Fruit fly (Drosophila melanogaster): ENCODE data around the gene CG14641.

CG14641 gene

dm6 chr3R:4232139-4233017 is at the start of gene CG14641:
TSS of gene CG14641 (minus strand) at chr3R:4232342.
- TF ChIP-seq psq (optimal IDR thresholded peaks at IDR 0.05) (no peak), h (optimal IDR thresholded peaks at IDR 0.05) (no peak), insv (optimal IDR thresholded peaks at IDR 0.05) (no peak), ttk (optimal IDR thresholded peaks at IDR 0.05) (no peak), Myc (optimal IDR thresholded peaks at IDR 0.05) (no peak), Sin3A (optimal IDR thresholded peaks at IDR 0.05) (no peak)

dm6 chr3R:4281119-4281861 is 49.1 kb upstream of the CG14641 start:
- TF ChIP-seq h (optimal IDR thresholded peaks at IDR 0.05) = no peak
- no peak for TF ChIP-seq Myc (optimal IDR thresholded peaks at IDR 0.05)
- TF ChIP-seq psq (optimal IDR thresholded peaks at IDR 0.05) = no peak
- no peak for TF ChIP-seq Sin3A (optimal IDR thresholded peaks at IDR 0.05)
- TF ChIP-seq insv (optimal IDR thresholded peaks at IDR 0.05) = no peak
- no peak for TF ChIP-seq ttk (optimal IDR thresholded peaks at IDR 0.05)

dm6 chr3R:4280062-4280461 is 47.9 kb upstream of the CG14641 start, which contains the start of gene cpx:
TSS of gene cpx (plus strand) at chr3R:4280221.
- TF ChIP-seq psq (optimal IDR thresholded peaks at IDR 0.05) (no peak), ttk (optimal IDR thresholded peaks at IDR 0.05) (no peak)

dm6 chr3R:4277828-4278227 is 45.7 kb upstream of the CG14641 start, which contains the start of gene flip:
TSS of gene flip (minus strand) at chr3R:4277928.
- TF ChIP-seq insv (optimal IDR thresholded peaks at IDR 0.05) (no peak), h (optimal IDR thresholded peaks at IDR 0.05) (no peak), psq (optimal IDR thresholded peaks at IDR 0.05) (no peak), ttk (optimal IDR thresholded peaks at IDR 0.05) (no peak), Myc (optimal IDR thresholded peaks at IDR 0.05) (no peak), Sin3A (optimal IDR thresholded peaks at IDR 0.05) (no peak)

dm6 chr3R:4268339-4268738 is 36.2 kb upstream of the CG14641 start:
- TF ChIP-seq psq (optimal IDR thresholded peaks at IDR 0.05) (no peak), h (optimal IDR thresholded peaks at IDR 0.05) (no peak), Myc (optimal IDR thresholded peaks at IDR 0.05) (no peak), ttk (optimal IDR thresholded peaks at IDR 0.05) (no peak), insv (optimal IDR thresholded peaks at IDR 0.05) (no peak), Sin3A (optimal IDR thresholded peaks at IDR 0.05) (no peak)

- TF ChIP-seq Sin3A (optimal IDR thresholded peaks at IDR 0.05) = no peak
- TF ChIP-seq ttk (optimal IDR thresholded peaks at IDR 0.05) = no peak
- TF ChIP-seq psq (optimal IDR thresholded peaks at IDR 0.05) = no peak
- no peak for TF ChIP-seq Myc (optimal IDR thresholded peaks at IDR 0.05)
- TF ChIP-seq insv (optimal IDR thresholded peaks at IDR 0.05) = no peak
- no peak for TF ChIP-seq h (optimal IDR thresholded peaks at IDR 0.05)
These were observed 34.3 kb upstream of the CG14641 start, which contains the start of gene CG1092 for dm6 chr3R:4266470-4266869. TSS of gene CG1092 (plus strand) at chr3R:4266770.

- TF ChIP-seq insv (optimal IDR thresholded peaks at IDR 0.05) (no peak), Sin3A (optimal IDR thresholded peaks at IDR 0.05) (no peak), ttk (optimal IDR thresholded peaks at IDR 0.05) (no peak), h (optimal IDR thresholded peaks at IDR 0.05) (no peak), Myc (optimal IDR thresholded peaks at IDR 0.05) (no peak), psq (optimal IDR thresholded peaks at IDR 0.05) (no peak)
These were observed 24.5 kb upstream of the CG14641 start, which contains the start of gene Or82a for dm6 chr3R:4256672-4257071. TSS of gene Or82a (plus strand) at chr3R:4256972.

dm6 chr3R:4254408-4254807 is 22.3 kb upstream of the CG14641 start, which contains the start of gene TwdlV:
TSS of gene TwdlV (plus strand) at chr3R:4254708.
- TF ChIP-seq h (optimal IDR thresholded peaks at IDR 0.05) = no peak
- no peak for TF ChIP-seq Myc (optimal IDR thresholded peaks at IDR 0.05)
- no peak for TF ChIP-seq Sin3A (optimal IDR thresholded peaks at IDR 0.05)
- no peak for TF ChIP-seq insv (optimal IDR thresholded peaks at IDR 0.05)
- no peak for TF ChIP-seq psq (optimal IDR thresholded peaks at IDR 0.05)

- no peak for TF ChIP-seq Myc (optimal IDR thresholded peaks at IDR 0.05)
- TF ChIP-seq ttk (optimal IDR thresholded peaks at IDR 0.05) = no peak
- no peak for TF ChIP-seq psq (optimal IDR thresholded peaks at IDR 0.05)
- TF ChIP-seq insv (optimal IDR thresholded peaks at IDR 0.05) = no peak
- no peak for TF ChIP-seq h (optimal IDR thresholded peaks at IDR 0.05)
- TF ChIP-seq Sin3A (optimal IDR thresholded peaks at IDR 0.05) = no peak
These were observed 20.8 kb upstream of the CG14641 start, which contains the start of gene CG14644 for dm6 chr3R:4252943-4253342. TSS of gene CG14644 (minus strand) at chr3R:4253043.

- TF ChIP-seq psq (optimal IDR thresholded peaks at IDR 0.05) (no peak), h (optimal IDR thresholded peaks at IDR 0.05) (no peak), Myc (optimal IDR thresholded peaks at IDR 0.05) (no peak), insv (optimal IDR thresholded peaks at IDR 0.05) (no peak), ttk (optimal IDR thresholded peaks at IDR 0.05) (no peak), Sin3A (optimal IDR thresholded peaks at IDR 0.05) (no peak)
These were observed 19.1 kb upstream of the CG14641 start, which contains the start of gene TwdlG for dm6 chr3R:4251241-4251640. TSS of gene TwdlG (minus strand) at chr3R:4251341.

- TF ChIP-seq insv (optimal IDR thresholded peaks at IDR 0.05) (no peak), Sin3A (optimal IDR thresholded peaks at IDR 0.05) (no peak), ttk (optimal IDR thresholded peaks at IDR 0.05) (no peak), Myc (optimal IDR thresholded peaks at IDR 0.05) (no peak), h (optimal IDR thresholded peaks at IDR 0.05) (no peak), psq (optimal IDR thresholded peaks at IDR 0.05) (no peak)
These were observed 17.8 kb upstream of the CG14641 start for dm6 chr3R:4249947-4250346.

dm6 chr3R:4246578-4247070 is 14.5 kb upstream of the CG14641 start, which contains the start of gene TwdlF:
TSS of gene TwdlF (plus strand) at chr3R:4247020.
- TF ChIP-seq insv (optimal IDR thresholded peaks at IDR 0.05) (no peak), h (optimal IDR thresholded peaks at IDR 0.05) (no peak), ttk (optimal IDR thresholded peaks at IDR 0.05) (no peak), psq (optimal IDR thresholded peaks at IDR 0.05) (no peak), Myc (optimal IDR thresholded peaks at IDR 0.05) (no peak), Sin3A (optimal IDR thresholded peaks at IDR 0.05) (no peak)
